Worm (Caenorhabditis elegans): ENCODE measurements around the gene C04E6.8.

Gene C04E6.8

DNA sequence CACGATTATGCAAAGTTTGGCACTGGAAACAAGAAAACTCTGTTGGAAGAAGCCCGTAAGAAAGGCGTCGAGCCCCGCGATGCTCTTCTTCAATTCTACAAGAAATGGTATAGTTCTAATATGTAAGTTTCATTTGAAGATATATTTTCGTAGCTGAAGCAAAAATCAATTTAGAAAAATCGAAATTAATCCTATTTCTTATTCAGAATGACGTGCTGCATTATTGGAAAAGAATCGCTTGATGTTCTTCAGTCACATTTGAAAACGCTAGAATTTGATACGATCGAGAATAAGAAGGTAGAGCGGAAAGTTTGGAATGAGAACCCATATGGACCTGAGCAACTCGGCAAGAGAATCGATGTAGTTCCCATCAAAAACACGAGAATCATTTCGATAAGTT is 6.7 kb downstream of the C04E6.8 start:
- TF ChIP-seq unc-86 (tag; optimal IDR thresholded peaks at IDR 0.05), result no peak
- TF ChIP-seq fkh-8 (tag; optimal IDR thresholded peaks at IDR 0.05), result no peak
- no peak for TF ChIP-seq ceh-88 (GFP tag; IDR thresholded peaks at IDR 0.05)
- no peak for TF ChIP-seq blmp-1 (tag; optimal IDR thresholded peaks at IDR 0.05)
- TF ChIP-seq nhr-71 (tag; optimal IDR thresholded peaks at IDR 0.05), result no peak
- TF ChIP-seq snpc-4 (tag; optimal IDR thresholded peaks at IDR 0.05), result no peak
- TF ChIP-seq unc-130 (tag; optimal IDR thresholded peaks at IDR 0.05), result no peak
- no peak for TF ChIP-seq nhr-85 (tag)
- TF ChIP-seq lin-35 (GFP tag; optimal IDR thresholded peaks at IDR 0.05), result no peak
- no peak for TF ChIP-seq ceh-90 (tag; optimal IDR thresholded peaks at IDR 0.05)
- no peak for TF ChIP-seq ceh-8 (GFP tag; optimal IDR thresholded peaks at IDR 0.05)
- TF ChIP-seq C34B4.2 (tag; optimal IDR thresholded peaks at IDR 0.05), result no peak
- no peak for TF ChIP-seq sox-4 (tag; optimal IDR thresholded peaks at IDR 0.05)
- TF ChIP-seq egl-13 (tag; optimal IDR thresholded peaks at IDR 0.05), result no peak
- no peak for TF ChIP-seq xbp-1 (tag; optimal IDR thresholded peaks at IDR 0.05)

DNA sequence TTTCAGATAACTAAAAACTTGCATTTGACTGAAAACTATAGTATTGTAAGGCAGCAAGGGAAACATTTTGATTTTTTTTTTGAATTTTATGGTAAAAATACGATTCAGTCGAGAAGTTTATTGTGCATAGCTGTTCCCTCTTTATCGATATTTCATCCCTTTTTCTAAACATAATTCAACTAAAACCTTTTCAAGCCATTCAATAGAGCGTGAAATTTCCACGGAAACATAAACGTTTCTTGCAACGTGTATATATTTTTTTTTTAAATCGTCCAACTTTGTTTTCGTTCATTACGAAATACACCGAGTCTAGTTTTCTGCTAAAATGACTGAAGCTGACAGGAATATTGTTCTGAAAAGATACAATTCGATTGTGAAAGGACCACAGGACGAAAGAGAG is 11.9 kb downstream of the C04E6.8 start, which contains the start of gene C02G6.2:
Gene C02G6.2, plus strand, starts transcription at position 301 of the 400 bp plus-strand sequence.
- no peak for TF ChIP-seq vab-15 (tag; optimal IDR thresholded peaks at IDR 0.05)

DNA sequence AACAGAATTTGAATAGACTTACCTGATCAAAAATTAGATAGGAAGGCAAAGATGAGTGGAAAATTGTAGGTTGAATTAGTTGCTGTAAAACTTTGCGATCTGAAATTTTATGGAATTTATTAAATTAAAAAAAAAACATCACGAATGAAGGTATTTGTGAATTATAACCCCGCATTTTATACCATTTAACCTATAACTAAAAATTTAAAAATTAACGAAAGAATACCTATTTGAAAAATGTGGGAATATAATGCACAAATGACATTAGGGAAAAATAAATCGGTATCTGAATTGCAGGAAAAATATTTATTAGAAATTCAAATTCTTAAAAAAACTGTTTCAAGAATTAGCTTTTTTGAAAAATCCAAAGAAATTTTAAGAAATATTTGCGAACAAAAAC is 14.4 kb downstream of the C04E6.8 start, which contains the start of gene F26F12.4:
Gene F26F12.4, minus strand, starts transcription at position 101 of the 400 bp plus-strand sequence.
- no peak for TF ChIP-seq lin-14 (GFP tag; optimal IDR thresholded peaks at IDR 0.05)
- TF ChIP-seq alr-1 (tag; optimal IDR thresholded peaks at IDR 0.05; ENCODE audit: borderline replicate concordance), result no peak
- no peak for TF ChIP-seq ets-5 (GFP tag; IDR thresholded peaks at IDR 0.05)
- no peak for TF ChIP-seq egl-13 (tag; optimal IDR thresholded peaks at IDR 0.05)
- no peak for TF ChIP-seq fkh-10 (GFP tag; optimal IDR thresholded peaks at IDR 0.05)
- no peak for TF ChIP-seq swsn-7 (tag; optimal IDR thresholded peaks at IDR 0.05)
- TF ChIP-seq sup-37 (GFP tag; optimal IDR thresholded peaks at IDR 0.05), result no peak
- TF ChIP-seq nhr-71 (tag; optimal IDR thresholded peaks at IDR 0.05), result no peak
- no peak for TF ChIP-seq mef-2 (tag; optimal IDR thresholded peaks at IDR 0.05)
- TF ChIP-seq nhr-12 (tag; optimal IDR thresholded peaks at IDR 0.05), result no peak
- TF ChIP-seq lin-39 (tag; optimal IDR thresholded peaks at IDR 0.05), result no peak
- TF ChIP-seq ceh-63 (GFP tag; optimal IDR thresholded peaks at IDR 0.05), result no peak
- no peak for TF ChIP-seq nhr-84 (tag; optimal IDR thresholded peaks at IDR 0.05)
- TF ChIP-seq ceh-8 (GFP tag; optimal IDR thresholded peaks at IDR 0.05), result no peak
- TF ChIP-seq pax-3 (tag; optimal IDR thresholded peaks at IDR 0.05), result no peak
- no peak for TF ChIP-seq nhr-85 (tag)
- no peak for TF ChIP-seq irx-1 (tag; optimal IDR thresholded peaks at IDR 0.05)
- no peak for TF ChIP-seq zag-1 (tag; optimal IDR thresholded peaks at IDR 0.05)
- TF ChIP-seq tlp-1 (tag; optimal IDR thresholded peaks at IDR 0.05), result no peak

- TF ChIP-seq unc-130 (tag; optimal IDR thresholded peaks at IDR 0.05), result no peak
- no peak for TF ChIP-seq swsn-7 (tag; optimal IDR thresholded peaks at IDR 0.05)
- TF ChIP-seq sptf-1 (tag; optimal IDR thresholded peaks at IDR 0.05), result no peak
- TF ChIP-seq pag-3 (tag; optimal IDR thresholded peaks at IDR 0.05; ENCODE audit: borderline replicate concordance, insufficient read depth), result no peak
- no peak for TF ChIP-seq blmp-1 (tag; optimal IDR thresholded peaks at IDR 0.05)
- no peak for TF ChIP-seq ztf-4 (tag; optimal IDR thresholded peaks at IDR 0.05)
- no peak for TF ChIP-seq sox-4 (tag; optimal IDR thresholded peaks at IDR 0.05)
- TF ChIP-seq nhr-90 (tag; optimal IDR thresholded peaks at IDR 0.05; ENCODE audit: poor library complexity), result no peak
- no peak for TF ChIP-seq hpl-2 (GFP tag; optimal IDR thresholded peaks at IDR 0.05)
- TF ChIP-seq nhr-47 (tag; optimal IDR thresholded peaks at IDR 0.05), result no peak
- no peak for TF ChIP-seq lsy-2 (tag; optimal IDR thresholded peaks at IDR 0.05)
- no peak for TF ChIP-seq aly-2 (tag; optimal IDR thresholded peaks at IDR 0.05)
- TF ChIP-seq mdl-1 (tag; optimal IDR thresholded peaks at IDR 0.05), result no peak
- TF ChIP-seq pax-3 (tag; optimal IDR thresholded peaks at IDR 0.05), result no peak
- no peak for TF ChIP-seq irx-1 (tag; optimal IDR thresholded peaks at IDR 0.05)
- TF ChIP-seq nhr-77 (tag; optimal IDR thresholded peaks at IDR 0.05), result no peak
- no peak for TF ChIP-seq F16B12.6 (tag; optimal IDR thresholded peaks at IDR 0.05)
Measured at ce11 chrV:5865085-5865484, 18.6 kb downstream of the C04E6.8 start, which contains the start of gene F26F12.5. Gene F26F12.5, minus strand, starts transcription at chrV:5865185.
